Fruit fly (Drosophila melanogaster) S2 (cell line): ENCODE measurements around the gene CG17036.

Experiments used
- CG8478 ChIP-seq: fragments of >200 bp; optimal IDR thresholded peaks from 2 replicates; lab custom pipeline; 2018
- CTCF ChIP-seq, 2 experiments: fragments of >200 bp; optimal IDR thresholded peaks; 2 replicates each; lab custom pipeline; 2018

- no peak for TF ChIP-seq CG8478 (lab: Kevin White, UChicago)
- TF ChIP-seq CTCF (optimal IDR thresholded peaks at IDR 0.05; lab: Kevin White, UChicago) = peak in 1 of 2 experiments; percentile 15
These were observed 3.9 kb upstream of the CG17036 start, which contains the start of the genes CG5776 and spict for dm6 chr2L:12704418-12704920.
